Fruit fly (Drosophila melanogaster) whole organism, embryonic: ENCODE results near the gene CG33702.
A peak's percentile ranks its signal among the peaks of the same experiment; 100 is the strongest.

ENCODE experiments used
- Aef1 ChIP-seq: fragments of 200-800 bp; sonication (Bioruptor generic); IDR thresholded peaks from 3 replicates; pipeline ENCODE4 v1.3.6; 2022; ENCODE audit warnings: missing biosample characterization, missing genetic modification characterization
- Asciz ChIP-seq: fragments of 200-800 bp; sonication (Bioruptor generic); optimal IDR thresholded peaks from 2 replicates; lab custom pipeline; 2017; ENCODE audit warnings: missing biosample characterization, mild to moderate bottlenecking, missing genetic modification characterization, missing genetic modification reagents
- Bgb ChIP-seq: fragments of 200-800 bp; sonication (Bioruptor generic); IDR thresholded peaks from 2 replicates; pipeline ENCODE4 v1.3.6; 2022; ENCODE audit warnings: missing biosample characterization, missing genetic modification characterization; ENCODE audit not compliant: partially characterized antibody
- CG10267 ChIP-seq: fragments of 200-800 bp; sonication (Bioruptor generic); optimal IDR thresholded peaks from 2 replicates; lab custom pipeline; 2018; ENCODE audit warnings: missing biosample characterization, mild to moderate bottlenecking, missing genetic modification characterization, moderate library complexity
- CG10462 ChIP-seq: fragments of 200-800 bp; sonication (Bioruptor generic); optimal IDR thresholded peaks from 2 replicates; lab custom pipeline; 2016; ENCODE audit warnings: missing biosample characterization, missing genetic modification characterization
- CG11723 ChIP-seq: fragments of 200-800 bp; sonication (Bioruptor generic); optimal IDR thresholded peaks from 2 replicates; lab custom pipeline; 2017; ENCODE audit warnings: missing biosample characterization, mild to moderate bottlenecking, missing genetic modification characterization
- CG12219 ChIP-seq: fragments of 200-800 bp; sonication (Bioruptor generic); optimal IDR thresholded peaks from 3 replicates; lab custom pipeline; 2018; ENCODE audit warnings: missing biosample characterization, mild to moderate bottlenecking, missing genetic modification characterization
- CG14667 ChIP-seq: fragments of 200-800 bp; sonication (Bioruptor generic); IDR thresholded peaks from 2 replicates; pipeline ENCODE4 v1.3.6; 2022; ENCODE audit warnings: missing biosample characterization, missing genetic modification characterization
- CG18599 ChIP-seq: fragments of 200-800 bp; sonication (Bioruptor generic); optimal IDR thresholded peaks from 3 replicates; lab custom pipeline; 2017; ENCODE audit warnings: missing biosample characterization, missing genetic modification characterization, mild to moderate bottlenecking, moderate library complexity, missing genetic modification reagents
- CG2202 ChIP-seq: fragments of 200-800 bp; sonication (Bioruptor generic); optimal IDR thresholded peaks from 2 replicates; lab custom pipeline; 2018; ENCODE audit warnings: missing biosample characterization, mild to moderate bottlenecking, missing genetic modification characterization
- CG34224 ChIP-seq: fragments of 200-800 bp; sonication (Bioruptor generic); IDR thresholded peaks from 3 replicates; pipeline ENCODE4 v1.3.6; 2022; ENCODE audit warnings: missing biosample characterization, missing genetic modification characterization; ENCODE audit not compliant: partially characterized antibody
- CG6791 ChIP-seq: fragments of 200-800 bp; sonication (Bioruptor generic); IDR thresholded peaks from 3 replicates; pipeline ENCODE4 v1.3.6; 2022; ENCODE audit warnings: missing biosample characterization, missing genetic modification characterization; ENCODE audit not compliant: partially characterized antibody
- CG7372 ChIP-seq: fragments of 200-800 bp; sonication (Bioruptor generic); IDR thresholded peaks from 2 replicates; pipeline ENCODE4 v1.3.6; 2022; ENCODE audit warnings: missing biosample characterization, missing genetic modification characterization
- CG8290 ChIP-seq, 3 experiments: fragments of 200-800 bp; sonication (Bioruptor generic); optimal IDR thresholded peaks; 2 replicates each; lab custom pipeline; 2016 to 2019; ENCODE audit warnings: missing biosample characterization in 3 of 3, missing genetic modification characterization in 3 of 3, mild to moderate bottlenecking in 2 of 3, moderate library complexity in 1 of 3
- Camta ChIP-seq: fragments of 200-800 bp; sonication (Bioruptor generic); optimal IDR thresholded peaks from 2 replicates; lab custom pipeline; 2016; ENCODE audit warnings: missing biosample characterization, missing genetic modification characterization
- Chrac-16 ChIP-seq: fragments of 200-800 bp; sonication (Bioruptor generic); optimal IDR thresholded peaks from 3 replicates; lab custom pipeline; 2016; ENCODE audit warnings: missing biosample characterization, missing genetic modification characterization
- CoRest ChIP-seq: fragments of 200-800 bp; sonication (Bioruptor generic); optimal IDR thresholded peaks from 3 replicates; lab custom pipeline; 2018; ENCODE audit warnings: missing biosample characterization, mild to moderate bottlenecking, missing genetic modification characterization, moderate library complexity
- Drgx ChIP-seq: fragments of 200-800 bp; sonication (Bioruptor generic); IDR thresholded peaks from 2 replicates; pipeline ENCODE4 v1.3.6; 2022; ENCODE audit warnings: missing biosample characterization, missing genetic modification characterization
- Ets65A ChIP-seq: fragments of 200-800 bp; sonication (Bioruptor generic); peaks from one replicate; lab custom pipeline; 2016; ENCODE audit warnings: missing biosample characterization, missing genetic modification characterization
- HHEX ChIP-seq: fragments of 200-800 bp; sonication (Bioruptor generic); optimal IDR thresholded peaks from 3 replicates; lab custom pipeline; 2017; ENCODE audit warnings: missing biosample characterization, mild to moderate bottlenecking, missing genetic modification characterization, missing genetic modification reagents
- Hr51 ChIP-seq, 2 experiments: fragments of 200-800 bp; sonication (Bioruptor generic); optimal IDR thresholded peaks; 2 replicates in 1 of 2; 3 replicates in 1 of 2; lab custom pipeline; 2016 to 2018; ENCODE audit warnings: missing biosample characterization in 2 of 2, missing genetic modification characterization in 2 of 2, mild to moderate bottlenecking in 1 of 2, moderate library complexity in 1 of 2
- Hsf ChIP-seq: fragments of 200-800 bp; sonication (Bioruptor generic); optimal IDR thresholded peaks from 3 replicates; lab custom pipeline; 2016; ENCODE audit warnings: missing biosample characterization, missing genetic modification characterization
- Mes4 ChIP-seq: fragments of 200-800 bp; sonication (Bioruptor generic); optimal IDR thresholded peaks from 2 replicates; lab custom pipeline; 2016; ENCODE audit warnings: missing biosample characterization, missing genetic modification characterization
- Tbp ChIP-seq: fragments of >200 bp; optimal IDR thresholded peaks from 2 replicates; lab custom pipeline; 2018; ENCODE audit warnings: missing biosample characterization, missing genetic modification characterization
- Trl ChIP-seq, 3 experiments: fragments of >200 bp in 2 of 3; fragments of 200-800 bp in 1 of 3; sonication (Bioruptor generic) in 1 of 3; optimal IDR thresholded peaks; 2 replicates in 1 of 3; 3 replicates in 2 of 3; lab custom pipeline; 2016 to 2017; ENCODE audit warnings: missing biosample characterization in 1 of 3, missing genetic modification characterization in 1 of 3
- YL-1 ChIP-seq: fragments of 200-800 bp; sonication (Bioruptor generic); optimal IDR thresholded peaks from 3 replicates; lab custom pipeline; 2017; ENCODE audit warnings: missing biosample characterization, mild to moderate bottlenecking, missing genetic modification characterization
- bigmax ChIP-seq: fragments of 200-800 bp; sonication (Bioruptor generic); optimal IDR thresholded peaks from 2 replicates; lab custom pipeline; 2018; ENCODE audit warnings: missing biosample characterization, mild to moderate bottlenecking, missing genetic modification characterization
- dpn ChIP-seq, 2 experiments: fragments of 200-800 bp; sonication (Bioruptor generic); optimal IDR thresholded peaks; 3 replicates each; lab custom pipeline; 2016; ENCODE audit warnings: missing biosample characterization in 2 of 2, missing genetic modification characterization in 2 of 2
- exex ChIP-seq: fragments of 200-800 bp; sonication (Bioruptor generic); optimal IDR thresholded peaks from 4 replicates; lab custom pipeline; 2018; ENCODE audit warnings: missing biosample characterization, mild to moderate bottlenecking, missing genetic modification characterization, moderate library complexity
- gem ChIP-seq: fragments of 200-800 bp; sonication (Bioruptor generic); optimal IDR thresholded peaks from 2 replicates; lab custom pipeline; 2019; ENCODE audit warnings: missing biosample characterization, mild to moderate bottlenecking, missing genetic modification characterization, moderate library complexity
- nerfin-1 ChIP-seq: fragments of 200-800 bp; sonication (Bioruptor generic); optimal IDR thresholded peaks from 3 replicates; lab custom pipeline; 2019; ENCODE audit warnings: missing biosample characterization, mild to moderate bottlenecking, missing genetic modification characterization, moderate library complexity
- nmo ChIP-seq: fragments of 200-800 bp; sonication (Bioruptor generic); optimal IDR thresholded peaks from 2 replicates; lab custom pipeline; 2018; ENCODE audit warnings: missing biosample characterization, mild to moderate bottlenecking, missing genetic modification characterization, moderate library complexity
- peb ChIP-seq: fragments of 200-800 bp; sonication (Bioruptor generic); IDR thresholded peaks from 2 replicates; pipeline ENCODE4 v1.3.6; 2022; ENCODE audit warnings: missing biosample characterization, missing genetic modification characterization
- salm ChIP-seq: fragments of 200-800 bp; sonication (Bioruptor generic); optimal IDR thresholded peaks from 2 replicates; lab custom pipeline; 2018; ENCODE audit warnings: missing biosample characterization, mild to moderate bottlenecking, missing genetic modification characterization
- sens-2 ChIP-seq: fragments of 200-800 bp; sonication (Bioruptor generic); IDR thresholded peaks from 2 replicates; pipeline ENCODE4 v1.3.6; 2022; ENCODE audit warnings: missing biosample characterization, missing genetic modification characterization
- slp2 ChIP-seq: fragments of 200-800 bp; sonication (Bioruptor generic); optimal IDR thresholded peaks from 2 replicates; lab custom pipeline; 2016; ENCODE audit warnings: missing biosample characterization, missing genetic modification characterization
- toy ChIP-seq: fragments of 200-800 bp; sonication (Bioruptor generic); IDR thresholded peaks from 2 replicates; pipeline ENCODE4 v1.3.6; 2022; ENCODE audit warnings: missing biosample characterization, missing genetic modification characterization
- usp ChIP-seq: fragments of >200 bp; optimal IDR thresholded peaks from 2 replicates; lab custom pipeline; 2017; ENCODE audit warnings: missing biosample characterization, missing genetic modification characterization
- zfh1 ChIP-seq: fragments of 200-800 bp; sonication (Bioruptor generic); IDR thresholded peaks from 3 replicates; pipeline ENCODE4 v1.3.6; 2022; ENCODE audit warnings: missing biosample characterization, missing genetic modification characterization

Gene CG33702

dm6 chr3L:9508653-9509036, 4.6 kb downstream of the CG33702 start (continued):
- TF ChIP-seq Hr51 (GFP tag; optimal IDR thresholded peaks at IDR 0.05; lab: Kevin White, UChicago) (peak in 1 of 2 experiments; percentile 75), Chrac-16 (GFP tag; lab: Kevin White, UChicago) (no peak), toy (GFP tag; lab: Robert Waterston, UW) (no peak), Camta (GFP tag; lab: Kevin White, UChicago) (no peak), Tbp (GFP tag; lab: Kevin White, UChicago) (no peak), CG14667 (GFP tag; lab: Robert Waterston, UW) (no peak), sens-2 (GFP tag; lab: Robert Waterston, UW) (no peak), CG10462 (GFP tag; lab: Kevin White, UChicago) (no peak), peb (GFP tag; lab: Robert Waterston, UW) (no peak), Trl (optimal IDR thresholded peaks at IDR 0.05; lab: Kevin White, UChicago) (no peak), Trl (GFP tag; optimal IDR thresholded peaks at IDR 0.05; lab: Kevin White, UChicago) (no peak), nmo (GFP tag; lab: Kevin White, UChicago) (peak; percentile 71), Drgx (GFP tag; lab: Robert Waterston, UW) (peak; percentile 29; the same call in 1 of the 2 replicates), CG6791 (no peak), Mes4 (no peak), gem (peak; percentile 89), HHEX (no peak), CG18599 (GFP tag; lab: Kevin White, UChicago) (peak; percentile 37), salm (tag; lab: Kevin White, UChicago) (peak; percentile 56), YL-1 (GFP tag; lab: Kevin White, UChicago) (no peak), Bgb (GFP tag; lab: Robert Waterston, UW) (no peak), CG7372 (peak; percentile 37; the same call in 1 of the 2 replicates), Aef1 (GFP tag; lab: Robert Waterston, UW) (peak; percentile 17; the same call in 1 of the 3 replicates), CoRest (tag; lab: Kevin White, UChicago) (peak; percentile 61), usp (GFP tag; lab: Kevin White, UChicago) (no peak), bigmax (GFP tag; lab: Kevin White, UChicago) (no peak), dpn (GFP tag; optimal IDR thresholded peaks at IDR 0.05; lab: Kevin White, UChicago) (peak in 1 of 2 experiments; percentile 0), CG8290 (GFP tag; optimal IDR thresholded peaks at IDR 0.05; lab: Kevin White, UChicago) (no peak), CG8290 (tag; optimal IDR thresholded peaks at IDR 0.05; lab: Kevin White, UChicago) (no peak), CG11723 (GFP tag; lab: Kevin White, UChicago) (peak; percentile 15), Hsf (no peak), CG12219 (GFP tag; lab: Kevin White, UChicago) (no peak), CG2202 (tag; lab: Kevin White, UChicago) (no peak), Asciz (GFP tag; lab: Kevin White, UChicago) (peak; percentile 63), Ets65A (GFP tag; lab: Kevin White, UChicago) (no peak), CG34224 (no peak), CG10267 (tag; lab: Kevin White, UChicago) (peak; percentile 72)

- no peak for TF ChIP-seq zfh1 (GFP tag; lab: Robert Waterston, UW)
- TF ChIP-seq nerfin-1 (tag; lab: Kevin White, UChicago) = no peak
- no peak for TF ChIP-seq slp2 (GFP tag; lab: Kevin White, UChicago)
- peak; percentile 64 for TF ChIP-seq exex (tag; lab: Kevin White, UChicago)
Measured at dm6 chr3L:9506421-9506820, 6.8 kb downstream of the CG33702 start.
